Fruit fly (Drosophila melanogaster) whole organism: ENCODE results near the gene Dap160.

ENCODE experiments used
- CG8478 ChIP-seq: fragments of >200 bp; optimal IDR thresholded peaks from 2 replicates; lab custom pipeline; 2018; ENCODE audit warnings: inconsistent platforms
- Dll ChIP-seq: fragments of >200 bp; optimal IDR thresholded peaks from 2 replicates; lab custom pipeline; 2017
- EcR ChIP-seq, 2 experiments: fragments of >200 bp; optimal IDR thresholded peaks; 2 replicates each; lab custom pipeline; 2017; ENCODE audit warnings: missing biosample characterization in 2 of 2, missing genetic modification characterization in 2 of 2, missing genetic modification reagents in 2 of 2
- pan ChIP-seq: fragments of >200 bp; optimal IDR thresholded peaks from 2 replicates; lab custom pipeline; 2017
- usp ChIP-seq: fragments of >200 bp; optimal IDR thresholded peaks from 2 replicates; lab custom pipeline; 2017; ENCODE audit warnings: missing biosample characterization, missing genetic modification characterization, mixed read lengths

- TF ChIP-seq Dll (lab: Kevin White, UChicago) (no peak), EcR (GFP tag; optimal IDR thresholded peaks at IDR 0.05; lab: Kevin White, UChicago) (no peak), pan (lab: Kevin White, UChicago) (no peak), usp (GFP tag; lab: Kevin White, UChicago) (no peak), CG8478 (lab: Kevin White, UChicago) (no peak)
Measured at dm6 chr2L:21178436-21179216, 36.5 kb upstream of the Dap160 start.
